Fruit fly (Drosophila melanogaster) whole organism, embryonic: ENCODE results near the gene temp.

Source experiments
- Blimp-1 ChIP-seq: fragments of 200-800 bp; sonication (Bioruptor generic); optimal IDR thresholded peaks from 3 replicates; lab custom pipeline; 2018; ENCODE audit warnings: missing biosample characterization, missing genetic modification characterization, mild to moderate bottlenecking, moderate library complexity, missing genetic modification reagents
- CG1024 ChIP-seq: fragments of 200-800 bp; sonication (Bioruptor generic); IDR thresholded peaks from 2 replicates; pipeline ENCODE4 v1.3.6; 2022; ENCODE audit warnings: missing biosample characterization, missing genetic modification characterization
- CG10366 ChIP-seq: fragments of 200-800 bp; sonication (Bioruptor generic); IDR thresholded peaks from 2 replicates; pipeline ENCODE4 v1.3.6; 2022; ENCODE audit warnings: missing biosample characterization, missing genetic modification characterization
- CG10959 ChIP-seq: fragments of 200-800 bp; sonication (Bioruptor generic); IDR thresholded peaks from 2 replicates; pipeline ENCODE4 v1.3.6; 2022; ENCODE audit warnings: missing biosample characterization, missing genetic modification characterization
- CG10979 ChIP-seq: fragments of 200-800 bp; sonication (Bioruptor generic); optimal IDR thresholded peaks from 2 replicates; lab custom pipeline; 2018; ENCODE audit warnings: missing biosample characterization, mild to moderate bottlenecking, missing genetic modification characterization, moderate library complexity
- CG12299 ChIP-seq: fragments of 200-800 bp; sonication (Bioruptor generic); optimal IDR thresholded peaks from 2 replicates; lab custom pipeline; 2018; ENCODE audit warnings: missing biosample characterization, mild to moderate bottlenecking, missing genetic modification characterization
- CG14860 ChIP-seq: fragments of 200-800 bp; sonication (Bioruptor generic); IDR thresholded peaks from 3 replicates; pipeline ENCODE4 v1.3.6; 2022; ENCODE audit warnings: missing biosample characterization, missing genetic modification characterization; ENCODE audit not compliant: partially characterized antibody
- CG16863 ChIP-seq: fragments of 200-800 bp; sonication (Bioruptor generic); optimal IDR thresholded peaks from 3 replicates; lab custom pipeline; 2016; ENCODE audit warnings: missing biosample characterization, missing genetic modification characterization
- CG17361 ChIP-seq: fragments of 200-800 bp; sonication (Bioruptor generic); IDR thresholded peaks from 3 replicates; pipeline ENCODE4 v1.3.6; 2022; ENCODE audit warnings: missing biosample characterization, missing genetic modification characterization
- CG17802 ChIP-seq: fragments of 200-800 bp; sonication (Bioruptor generic); optimal IDR thresholded peaks from 2 replicates; lab custom pipeline; 2018; ENCODE audit warnings: missing biosample characterization, mild to moderate bottlenecking, missing genetic modification characterization, moderate library complexity
- CG30020 ChIP-seq: fragments of 200-800 bp; optimal IDR thresholded peaks from 2 replicates; lab custom pipeline; 2019; ENCODE audit warnings: missing biosample characterization, mild to moderate bottlenecking, missing genetic modification characterization, moderate library complexity
- CG3281 ChIP-seq: fragments of 200-800 bp; sonication (Bioruptor generic); optimal IDR thresholded peaks from 3 replicates; lab custom pipeline; 2017; ENCODE audit warnings: missing biosample characterization, mild to moderate bottlenecking, missing genetic modification characterization
- CG3407 ChIP-seq: fragments of 200-800 bp; sonication (Bioruptor generic); optimal IDR thresholded peaks from 2 replicates; lab custom pipeline; 2018; ENCODE audit warnings: missing biosample characterization, mild to moderate bottlenecking, missing genetic modification characterization
- CG3726 ChIP-seq: fragments of 200-800 bp; sonication (Bioruptor generic); IDR thresholded peaks from 3 replicates; pipeline ENCODE4, ENCODE4 v1.3.6; 2022; ENCODE audit warnings: missing biosample characterization, missing genetic modification characterization
- CG4328 ChIP-seq: fragments of 200-800 bp; sonication (Bioruptor generic); optimal IDR thresholded peaks from 3 replicates; lab custom pipeline; 2017; ENCODE audit warnings: missing biosample characterization, missing genetic modification reagents, missing genetic modification characterization
- CG6272 ChIP-seq: fragments of 200-800 bp; sonication (Bioruptor generic); IDR thresholded peaks from 2 replicates; pipeline ENCODE4 v1.3.6; 2022; ENCODE audit warnings: missing biosample characterization, missing genetic modification characterization
- CG6791 ChIP-seq: fragments of 200-800 bp; sonication (Bioruptor generic); IDR thresholded peaks from 3 replicates; pipeline ENCODE4 v1.3.6; 2022; ENCODE audit warnings: missing biosample characterization, missing genetic modification characterization; ENCODE audit not compliant: partially characterized antibody
- CG7357 ChIP-seq: fragments of 200-800 bp; sonication (Bioruptor generic); IDR thresholded peaks from 3 replicates; pipeline ENCODE4 v1.3.6; 2022; ENCODE audit warnings: missing biosample characterization, missing genetic modification characterization
- CG9797 ChIP-seq: fragments of 200-800 bp; sonication (Bioruptor generic); optimal IDR thresholded peaks from 3 replicates; lab custom pipeline; 2018; ENCODE audit warnings: missing biosample characterization, mild to moderate bottlenecking, missing genetic modification characterization
- CrebB ChIP-seq: fragments of 200-800 bp; sonication (Bioruptor generic); optimal IDR thresholded peaks from 3 replicates; lab custom pipeline; 2018; ENCODE audit warnings: missing biosample characterization, mild to moderate bottlenecking, missing genetic modification characterization
- D ChIP-seq, 2 experiments: fragments of 200-800 bp in 1 of 2; fragments of >200 bp in 1 of 2; sonication (Bioruptor generic) in 1 of 2; optimal IDR thresholded peaks; 2 replicates in 1 of 2; 3 replicates in 1 of 2; lab custom pipeline; 2017; ENCODE audit warnings: mild to moderate bottlenecking in 1 of 2, missing biosample characterization in 1 of 2, missing genetic modification characterization in 1 of 2, missing genetic modification reagents in 1 of 2
- Deaf1 ChIP-seq: fragments of 200-800 bp; optimal IDR thresholded peaks from 3 replicates; lab custom pipeline; 2019; ENCODE audit warnings: missing biosample characterization, mild to moderate bottlenecking, missing genetic modification characterization, moderate library complexity
- Eip74EF ChIP-seq, 2 experiments: fragments of 200-800 bp in 1 of 2; fragments of >200 bp in 1 of 2; sonication (Bioruptor generic) in 1 of 2; optimal IDR thresholded peaks; 2 replicates each; lab custom pipeline; 2017 to 2019; ENCODE audit warnings: missing biosample characterization in 2 of 2, missing genetic modification characterization in 2 of 2, mild to moderate bottlenecking in 1 of 2, moderate library complexity in 1 of 2
- Hey ChIP-seq: fragments of 200-800 bp; sonication (Bioruptor generic); optimal IDR thresholded peaks from 3 replicates; lab custom pipeline; 2018; ENCODE audit warnings: missing biosample characterization, mild to moderate bottlenecking, missing genetic modification characterization
- MESR4 ChIP-seq: fragments of 200-800 bp; sonication (Bioruptor generic); optimal IDR thresholded peaks from 2 replicates; lab custom pipeline; 2018; ENCODE audit warnings: missing biosample characterization, mild to moderate bottlenecking, missing genetic modification characterization, moderate library complexity
- NFAT ChIP-seq: fragments of 200-800 bp; sonication (Bioruptor generic); IDR thresholded peaks from 2 replicates; pipeline ENCODE4 v1.3.6; 2022; ENCODE audit warnings: missing biosample characterization, missing genetic modification characterization
- Scr ChIP-seq: fragments of 200-800 bp; sonication (Bioruptor generic); IDR thresholded peaks from 2 replicates; pipeline ENCODE4 v1.3.6; 2022; ENCODE audit warnings: missing biosample characterization, missing genetic modification characterization; ENCODE audit not compliant: partially characterized antibody
- Sox102F ChIP-seq: fragments of 200-800 bp; sonication (Bioruptor generic); optimal IDR thresholded peaks from 2 replicates; lab custom pipeline; 2018; ENCODE audit warnings: missing biosample characterization, mild to moderate bottlenecking, missing genetic modification characterization, moderate library complexity
- Usf ChIP-seq: fragments of 200-800 bp; sonication (Bioruptor generic); optimal IDR thresholded peaks from 2 replicates; lab custom pipeline; 2017; ENCODE audit warnings: missing genotype, missing biosample characterization, missing genetic modification characterization
- dmrt11E ChIP-seq: fragments of 200-800 bp; sonication (Bioruptor generic); optimal IDR thresholded peaks from 3 replicates; lab custom pipeline; 2018; ENCODE audit warnings: missing biosample characterization, mild to moderate bottlenecking, missing genetic modification characterization, moderate library complexity
- fd102C ChIP-seq: fragments of 200-800 bp; sonication (Bioruptor generic); optimal IDR thresholded peaks from 2 replicates; lab custom pipeline; 2018; ENCODE audit warnings: missing biosample characterization, mild to moderate bottlenecking, missing genetic modification characterization, moderate library complexity
- fu2 ChIP-seq: fragments of 200-800 bp; sonication (Bioruptor generic); optimal IDR thresholded peaks from 2 replicates; lab custom pipeline; 2016; ENCODE audit warnings: missing biosample characterization, missing genetic modification characterization
- gcm ChIP-seq: fragments of 200-800 bp; sonication (Bioruptor generic); optimal IDR thresholded peaks from 2 replicates; lab custom pipeline; 2019; ENCODE audit warnings: missing biosample characterization, mild to moderate bottlenecking, missing genetic modification characterization, moderate library complexity
- hkb ChIP-seq, 2 experiments: fragments of 200-800 bp in 1 of 2; fragments of >200 bp in 1 of 2; sonication (Bioruptor generic) in 1 of 2; IDR thresholded peaks in 1 of 2; optimal IDR thresholded peaks in 1 of 2; 2 replicates each; pipeline versions ENCODE4 v1.3.6 to Lab custom; 2017 to 2022; ENCODE audit warnings: missing biosample characterization in 1 of 2, missing genetic modification characterization in 1 of 2
- jumu ChIP-seq: fragments of 200-800 bp; sonication (Bioruptor generic); optimal IDR thresholded peaks from 3 replicates; lab custom pipeline; 2016; ENCODE audit warnings: missing biosample characterization, missing genetic modification characterization
- luna ChIP-seq: fragments of 200-800 bp; sonication (Bioruptor generic); optimal IDR thresholded peaks from 2 replicates; lab custom pipeline; 2016; ENCODE audit warnings: missing biosample characterization, missing genetic modification characterization
- nau ChIP-seq: fragments of 200-800 bp; sonication (Bioruptor generic); optimal IDR thresholded peaks from 3 replicates; lab custom pipeline; 2017; ENCODE audit warnings: missing biosample characterization, mild to moderate bottlenecking, missing genetic modification characterization, missing genetic modification reagents
- nerfin-2 ChIP-seq: fragments of 200-800 bp; sonication (Bioruptor generic); IDR thresholded peaks from 2 replicates; pipeline ENCODE4 v1.3.6; 2022; ENCODE audit warnings: missing biosample characterization, missing genetic modification characterization; ENCODE audit not compliant: partially characterized antibody
- psq ChIP-seq: fragments of 200-800 bp; sonication (Bioruptor generic); optimal IDR thresholded peaks from 2 replicates; lab custom pipeline; 2017; ENCODE audit warnings: missing biosample characterization, missing genetic modification characterization
- row ChIP-seq: fragments of 200-800 bp; sonication (Bioruptor generic); IDR thresholded peaks from 3 replicates; pipeline ENCODE4 v1.3.6; 2022; ENCODE audit warnings: missing biosample characterization, missing genetic modification characterization
- salm ChIP-seq: fragments of 200-800 bp; sonication (Bioruptor generic); optimal IDR thresholded peaks from 2 replicates; lab custom pipeline; 2018; ENCODE audit warnings: missing biosample characterization, mild to moderate bottlenecking, missing genetic modification characterization
- sna ChIP-seq: fragments of 200-800 bp; sonication (Bioruptor generic); IDR thresholded peaks from 2 replicates; pipeline ENCODE4 v1.3.6; 2022; ENCODE audit warnings: missing biosample characterization, missing genetic modification characterization; ENCODE audit not compliant: partially characterized antibody
- sqz ChIP-seq: fragments of 200-800 bp; sonication (Bioruptor generic); optimal IDR thresholded peaks from 3 replicates; lab custom pipeline; 2018; ENCODE audit warnings: missing biosample characterization, mild to moderate bottlenecking, missing genetic modification characterization
- stc ChIP-seq: fragments of 200-800 bp; sonication (Bioruptor generic); IDR thresholded peaks from 2 replicates; pipeline ENCODE4 v1.3.6; 2022; ENCODE audit warnings: missing biosample characterization, missing genetic modification characterization
- tna ChIP-seq: fragments of 200-800 bp; sonication (Bioruptor generic); IDR thresholded peaks from 2 replicates; pipeline ENCODE4 v1.3.6; 2022; ENCODE audit warnings: missing biosample characterization, missing genetic modification characterization; ENCODE audit not compliant: partially characterized antibody
- trh ChIP-seq: fragments of 200-800 bp; sonication (Bioruptor generic); optimal IDR thresholded peaks from 2 replicates; lab custom pipeline; 2016; ENCODE audit warnings: missing biosample characterization, missing genetic modification characterization
- zfh1 ChIP-seq: fragments of 200-800 bp; sonication (Bioruptor generic); IDR thresholded peaks from 3 replicates; pipeline ENCODE4 v1.3.6; 2022; ENCODE audit warnings: missing biosample characterization, missing genetic modification characterization

temp gene

DNA sequence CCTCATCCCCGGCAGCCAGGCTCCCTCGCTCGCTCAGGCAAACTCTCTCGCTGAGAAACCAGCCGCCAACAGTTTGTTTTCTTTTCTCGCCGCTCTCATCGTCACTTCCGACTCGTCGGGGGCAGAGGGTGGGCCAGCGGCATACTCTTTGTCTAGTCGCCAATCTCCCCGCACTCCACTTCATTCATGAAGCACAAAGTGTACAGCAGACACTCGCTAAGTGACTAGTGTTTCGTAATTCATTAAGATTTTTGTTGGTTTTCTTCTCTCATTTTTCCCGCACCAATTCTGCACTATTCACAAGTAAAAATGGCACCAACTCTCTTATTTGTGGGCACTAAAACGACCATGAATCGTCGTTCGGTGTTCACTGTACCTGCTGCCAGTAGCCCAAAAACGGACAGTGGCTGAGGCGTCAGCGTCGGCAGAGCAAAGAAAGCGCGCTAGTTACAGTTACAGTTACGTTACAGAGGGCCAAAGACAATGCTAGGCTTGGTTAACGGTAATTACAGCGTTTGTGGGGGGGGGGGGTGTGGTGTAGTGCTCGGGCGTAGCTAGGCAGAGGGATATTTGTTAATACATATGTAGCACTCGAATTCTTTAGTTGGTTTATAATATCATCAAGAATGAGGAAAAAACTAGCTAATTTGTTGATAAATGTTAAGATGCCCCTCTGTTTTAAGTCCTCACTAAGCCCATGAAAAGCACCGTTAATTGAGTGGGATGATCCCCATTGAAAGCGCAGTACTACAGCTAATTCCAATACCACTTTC is 35.3 kb upstream of the temp start (continued):
- peak; percentile 99 for TF ChIP-seq Sox102F (GFP tag; lab: Kevin White, UChicago)
- TF ChIP-seq MESR4 (GFP tag; lab: Kevin White, UChicago), result peak; percentile 78
- peak; percentile 90 for TF ChIP-seq psq (GFP tag; lab: Kevin White, UChicago)
- TF ChIP-seq CG17361 (GFP tag; lab: Robert Waterston, UW), result peak; percentile 97
- peak; percentile 98 for TF ChIP-seq stc (GFP tag; lab: Robert Waterston, UW)
- TF ChIP-seq CG4328 (GFP tag; lab: Kevin White, UChicago), result peak; percentile 89
- peak; percentile 99 for TF ChIP-seq row
- no peak for TF ChIP-seq nerfin-2
- peak; percentile 93 for TF ChIP-seq CG7357 (GFP tag; lab: Robert Waterston, UW)
- peak; percentile 98 for TF ChIP-seq CG3407 (GFP tag; lab: Kevin White, UChicago)
- TF ChIP-seq jumu, result peak; percentile 99
- TF ChIP-seq CG6272 (GFP tag; lab: Robert Waterston, UW), result peak; percentile 96
- peak; percentile 99 for TF ChIP-seq CG10366
- TF ChIP-seq sna (GFP tag; lab: Robert Waterston, UW), result no peak
- TF ChIP-seq Deaf1 (tag; lab: Kevin White, UChicago), result peak; percentile 84
- TF ChIP-seq hkb (optimal IDR thresholded peaks at IDR 0.05; lab: Kevin White, UChicago), result no peak
- TF ChIP-seq hkb (GFP tag; IDR thresholded peaks at IDR 0.05; lab: Robert Waterston, UW), result peak; percentile 99
- TF ChIP-seq D (optimal IDR thresholded peaks at IDR 0.05; lab: Kevin White, UChicago), result no peak
- peak; percentile 98 for TF ChIP-seq D (GFP tag; optimal IDR thresholded peaks at IDR 0.05; lab: Kevin White, UChicago)
- peak; percentile 89 for TF ChIP-seq fd102C (GFP tag; lab: Kevin White, UChicago)
- TF ChIP-seq Blimp-1, result peak; percentile 98
- TF ChIP-seq CrebB (tag; lab: Kevin White, UChicago), result peak; percentile 98
- TF ChIP-seq fu2 (GFP tag; lab: Kevin White, UChicago), result peak; percentile 98
- TF ChIP-seq CG16863, result peak; percentile 99
- peak; percentile 97 for TF ChIP-seq CG12299 (tag; lab: Kevin White, UChicago)
- peak; percentile 98 for TF ChIP-seq nau (GFP tag; lab: Kevin White, UChicago)
- peak; percentile 60 for TF ChIP-seq CG9797 (GFP tag; lab: Kevin White, UChicago)
- TF ChIP-seq CG10979, result peak; percentile 97
- TF ChIP-seq CG17802 (tag; lab: Kevin White, UChicago), result peak; percentile 92
- TF ChIP-seq luna (GFP tag; lab: Kevin White, UChicago), result peak; percentile 94
- peak; percentile 97 for TF ChIP-seq gcm
- peak; percentile 96 for TF ChIP-seq CG3281 (GFP tag; lab: Kevin White, UChicago)
- TF ChIP-seq tna, result no peak
- TF ChIP-seq Scr (GFP tag; lab: Robert Waterston, UW), result no peak
- TF ChIP-seq CG10959 (GFP tag; lab: Robert Waterston, UW), result peak; percentile 97
- TF ChIP-seq CG1024 (GFP tag; lab: Robert Waterston, UW), result peak; percentile 96
- TF ChIP-seq salm (tag; lab: Kevin White, UChicago), result peak; percentile 98
- TF ChIP-seq CG3726 (GFP tag; lab: Robert Waterston, UW), result peak; percentile 97
- peak; percentile 99 for TF ChIP-seq zfh1 (GFP tag; lab: Robert Waterston, UW)
- TF ChIP-seq NFAT (GFP tag; lab: Robert Waterston, UW), result peak; percentile 97
- no peak for TF ChIP-seq CG6791 (GFP tag; lab: Robert Waterston, UW)
- peak; percentile 76 for TF ChIP-seq CG30020 (tag; lab: Kevin White, UChicago)
- TF ChIP-seq trh, result peak; percentile 96
- TF ChIP-seq Usf, result peak; percentile 95
- peak; percentile 93 for TF ChIP-seq dmrt11E
- peak; percentile 94 for TF ChIP-seq Hey (tag; lab: Kevin White, UChicago)
- no peak for TF ChIP-seq CG14860 (GFP tag; lab: Robert Waterston, UW)
- peak in 1 of 2 experiments; percentile 98 for TF ChIP-seq Eip74EF (GFP tag; optimal IDR thresholded peaks at IDR 0.05; lab: Kevin White, UChicago)
- peak; percentile 97 for TF ChIP-seq sqz (GFP tag; lab: Kevin White, UChicago)
